Fruit fly (Drosophila melanogaster): ENCODE data around the gene Ssk.

- TF ChIP-seq brk (GFP tag; optimal IDR thresholded peaks at IDR 0.05) (no peak), Hr78 (GFP tag; optimal IDR thresholded peaks at IDR 0.05) (no peak), psq (GFP tag; optimal IDR thresholded peaks at IDR 0.05) (no peak), Myc (optimal IDR thresholded peaks at IDR 0.05) (no peak), Rel (GFP tag; optimal IDR thresholded peaks at IDR 0.05) (no peak), Rel (tag; optimal IDR thresholded peaks at IDR 0.05) (no peak), dsf (GFP tag; optimal IDR thresholded peaks at IDR 0.05; ENCODE audit: borderline replicate concordance) (no peak), dl (GFP tag; optimal IDR thresholded peaks at IDR 0.05; ENCODE audit: insufficient read depth in 1 of 2, partially characterized antibody in 2 of 2) (no peak), Dfd (GFP tag; optimal IDR thresholded peaks at IDR 0.05) (no peak), fru (GFP tag; optimal IDR thresholded peaks at IDR 0.05) (no peak), pan (optimal IDR thresholded peaks at IDR 0.05) (no peak), Vsx2 (GFP tag; optimal IDR thresholded peaks at IDR 0.05; ENCODE audit: partially characterized antibody) (no peak), GATAd (GFP tag; optimal IDR thresholded peaks at IDR 0.05) (no peak), dmrt93B (GFP tag; optimal IDR thresholded peaks at IDR 0.05) (no peak), OdsH (GFP tag; optimal IDR thresholded peaks at IDR 0.05) (no peak)
Measured at dm6 chr3L:20221412-20221864, 33.1 kb downstream of the Ssk start, which contains the start of gene CG17145.

Measured in whole organism, wandering third instar larva.